Worm (Caenorhabditis elegans): ENCODE results near the gene clc-23.

The clc-23 gene

ce11 chrIII:1026261-1026660, 5.5 kb downstream of the clc-23 start, which contains the start of gene clc-25:
clc-25 (minus strand) TSS chrIII:1026361.
- TF ChIP-seq him-1 (tag; optimal IDR thresholded peaks at IDR 0.05), result no peak
- no peak for TF ChIP-seq dao-5 (tag; optimal IDR thresholded peaks at IDR 0.05)
- no peak for TF ChIP-seq W03F9.2 (tag; optimal IDR thresholded peaks at IDR 0.05)

ce11 chrIII:1028233-1028632, 7.5 kb downstream of the clc-23 start:
- no peak for TF ChIP-seq W03F9.2 (tag; optimal IDR thresholded peaks at IDR 0.05)
- TF ChIP-seq him-1 (tag; optimal IDR thresholded peaks at IDR 0.05), result no peak
- no peak for TF ChIP-seq dao-5 (tag; optimal IDR thresholded peaks at IDR 0.05)

- TF ChIP-seq him-1 (tag; optimal IDR thresholded peaks at IDR 0.05) (no peak), dao-5 (tag; optimal IDR thresholded peaks at IDR 0.05) (no peak)
Measured at ce11 chrIII:1030965-1031364, 10.2 kb downstream of the clc-23 start, which contains the start of the genes clc-26 and E_BE45912.2. clc-26 (minus strand) TSS chrIII:1031065. E_BE45912.2 (minus strand) TSS chrIII:1031103.

- no peak for TF ChIP-seq him-1 (tag; optimal IDR thresholded peaks at IDR 0.05)
- no peak for TF ChIP-seq dao-5 (tag; optimal IDR thresholded peaks at IDR 0.05)
- TF ChIP-seq W03F9.2 (tag; optimal IDR thresholded peaks at IDR 0.05), result no peak
Measured at ce11 chrIII:1034853-1035252, 14.1 kb downstream of the clc-23 start.

ce11 chrIII:1037173-1037572, 16.4 kb downstream of the clc-23 start, which contains the start of the genes chin-1 and BE0003N10.1:
chin-1 (minus strand) TSS chrIII:1037212.
BE0003N10.1 (plus strand) TSS chrIII:1037492.
- TF ChIP-seq dao-5 (tag; optimal IDR thresholded peaks at IDR 0.05) (no peak), him-1 (tag; optimal IDR thresholded peaks at IDR 0.05) (no peak), W03F9.2 (tag; optimal IDR thresholded peaks at IDR 0.05) (peak; percentile 45)

ce11 chrIII:1040059-1040458, 19.3 kb downstream of the clc-23 start:
- TF ChIP-seq dao-5 (tag; optimal IDR thresholded peaks at IDR 0.05), result no peak
- no peak for TF ChIP-seq W03F9.2 (tag; optimal IDR thresholded peaks at IDR 0.05)
- no peak for TF ChIP-seq him-1 (tag; optimal IDR thresholded peaks at IDR 0.05)

- TF ChIP-seq him-1 (tag; optimal IDR thresholded peaks at IDR 0.05) (no peak), dao-5 (tag; optimal IDR thresholded peaks at IDR 0.05) (no peak), W03F9.2 (tag; optimal IDR thresholded peaks at IDR 0.05) (no peak)
Measured at ce11 chrIII:1043790-1044189, 23.0 kb downstream of the clc-23 start.

ce11 chrIII:1051877-1052276, 31.1 kb downstream of the clc-23 start:
- TF ChIP-seq W03F9.2 (tag; optimal IDR thresholded peaks at IDR 0.05) (no peak), dao-5 (tag; optimal IDR thresholded peaks at IDR 0.05) (no peak), him-1 (tag; optimal IDR thresholded peaks at IDR 0.05) (no peak)

- TF ChIP-seq dao-5 (tag; optimal IDR thresholded peaks at IDR 0.05) (no peak), him-1 (tag; optimal IDR thresholded peaks at IDR 0.05) (no peak)
Measured at ce11 chrIII:1052291-1052690, 31.5 kb downstream of the clc-23 start.

- TF ChIP-seq W03F9.2 (tag; optimal IDR thresholded peaks at IDR 0.05) (no peak), dao-5 (tag; optimal IDR thresholded peaks at IDR 0.05) (no peak), him-1 (tag; optimal IDR thresholded peaks at IDR 0.05) (no peak)
Measured at ce11 chrIII:1053067-1053466, 32.3 kb downstream of the clc-23 start, which contains the start of gene fbxo-11.2. fbxo-11.2 (minus strand) TSS chrIII:1053242.

ce11 chrIII:1054096-1054495, 33.3 kb downstream of the clc-23 start:
- TF ChIP-seq dao-5 (tag; optimal IDR thresholded peaks at IDR 0.05) (no peak), him-1 (tag; optimal IDR thresholded peaks at IDR 0.05) (no peak), W03F9.2 (tag; optimal IDR thresholded peaks at IDR 0.05) (no peak)

- no peak for TF ChIP-seq dao-5 (tag; optimal IDR thresholded peaks at IDR 0.05)
- TF ChIP-seq W03F9.2 (tag; optimal IDR thresholded peaks at IDR 0.05), result no peak
- TF ChIP-seq him-1 (tag; optimal IDR thresholded peaks at IDR 0.05), result no peak
Measured at ce11 chrIII:1058074-1058473, 37.3 kb downstream of the clc-23 start.

ce11 chrIII:1058881-1059280, 38.1 kb downstream of the clc-23 start:
- TF ChIP-seq dao-5 (tag; optimal IDR thresholded peaks at IDR 0.05) (no peak), W03F9.2 (tag; optimal IDR thresholded peaks at IDR 0.05) (no peak), him-1 (tag; optimal IDR thresholded peaks at IDR 0.05) (no peak)

- TF ChIP-seq dao-5 (tag; optimal IDR thresholded peaks at IDR 0.05) (no peak), W03F9.2 (tag; optimal IDR thresholded peaks at IDR 0.05) (no peak), him-1 (tag; optimal IDR thresholded peaks at IDR 0.05) (no peak)
Measured at ce11 chrIII:1059961-1060360, 39.2 kb downstream of the clc-23 start, which contains the start of gene BE0003N10.6. BE0003N10.6 (minus strand) TSS chrIII:1060061.

Measured in whole organism, L4/young adult.